Worm (Caenorhabditis elegans) whole organism, L4 larva: ENCODE results near the gene T26C11.4.

Experiments
- D1046.2 ChIP-seq: fragments of 200-800 bp; sonication (Bioruptor generic); IDR thresholded peaks from 2 replicates; pipeline ENCODE4 v1.3.6; 2022; ENCODE audit warnings: missing genetic modification characterization, missing compliant biosample characterization
- F10B5.3 ChIP-seq: sonication (generic microtip); optimal IDR thresholded peaks from 2 replicates; lab custom pipeline; 2016; ENCODE audit warnings: mild to moderate bottlenecking, missing genetic modification characterization, missing compliant biosample characterization
- F49E8.2 ChIP-seq: sonication (generic microtip); optimal IDR thresholded peaks from 2 replicates; lab custom pipeline; 2016; ENCODE audit warnings: missing compliant biosample characterization, mild to moderate bottlenecking, missing genetic modification characterization, borderline replicate concordance
- Y5F2A.4 ChIP-seq: fragments of 200-800 bp; sonication (Bioruptor generic); optimal IDR thresholded peaks from 2 replicates; lab custom pipeline; 2018; ENCODE audit warnings: mild to moderate bottlenecking, missing genetic modification characterization, missing compliant biosample characterization
- ZK337.2 ChIP-seq: fragments of 200-800 bp; sonication (Bioruptor generic); IDR thresholded peaks from 2 replicates; pipeline ENCODE4 v1.3.6; 2022; ENCODE audit warnings: missing genetic modification reagents, missing genetic modification characterization, missing compliant biosample characterization
- aly-2 ChIP-seq: sonication (generic microtip); optimal IDR thresholded peaks from 2 replicates; lab custom pipeline; 2018; ENCODE audit warnings: missing biosample characterization, missing genetic modification characterization
- ama-1 ChIP-seq: fragments of 150-350 bp; optimal IDR thresholded peaks from 2 replicates; lab custom pipeline; 2014; ENCODE audit warnings: inconsistent platforms, mixed read lengths
- ceh-20 ChIP-seq: fragments of 200-800 bp; sonication (Bioruptor generic); IDR thresholded peaks from 2 replicates; pipeline ENCODE4 v1.3.6; 2022; ENCODE audit warnings: missing genetic modification reagents, missing genetic modification characterization, missing compliant biosample characterization
- ceh-44 ChIP-seq: fragments of 200-800 bp; sonication (Bioruptor generic); IDR thresholded peaks from 2 replicates; pipeline ENCODE4 v1.3.6; 2022; ENCODE audit warnings: missing genetic modification reagents, missing genetic modification characterization, missing compliant biosample characterization
- ceh-62 ChIP-seq: sonication (generic microtip); optimal IDR thresholded peaks from 2 replicates; lab custom pipeline; 2017; ENCODE audit warnings: missing biosample characterization, missing genetic modification characterization
- daf-12 ChIP-seq: fragments of 150-350 bp; optimal IDR thresholded peaks from 2 replicates; lab custom pipeline; 2014; ENCODE audit warnings: missing biosample characterization, missing genetic modification reagents, missing genetic modification characterization
- daf-16 ChIP-seq, 3 experiments: sonication (generic microtip); optimal IDR thresholded peaks; 2 replicates each; lab custom pipeline; 2016 to 2017; ENCODE audit warnings: missing genetic modification characterization in 3 of 3, missing genetic modification reagents in 3 of 3, mild to moderate bottlenecking in 2 of 3, missing compliant biosample characterization in 2 of 3, missing biosample characterization in 1 of 3, moderate library complexity in 1 of 3
- dmd-8 ChIP-seq: fragments of 200-800 bp; sonication (Bioruptor generic); IDR thresholded peaks from 2 replicates; pipeline ENCODE4 v1.3.6; 2022; ENCODE audit warnings: missing genetic modification characterization, missing compliant biosample characterization
- dpl-1 ChIP-seq: fragments of 150-350 bp; optimal IDR thresholded peaks from 2 replicates; lab custom pipeline; 2014; ENCODE audit warnings: missing biosample characterization, missing genetic modification reagents, missing genetic modification characterization
- duxl-1 ChIP-seq: sonication (generic microtip); optimal IDR thresholded peaks from 2 replicates; lab custom pipeline; 2016; ENCODE audit warnings: mild to moderate bottlenecking, missing genetic modification characterization, moderate library complexity, missing compliant biosample characterization; ENCODE audit not compliant: poor library complexity
- fkh-10 ChIP-seq: fragments of 150-350 bp; optimal IDR thresholded peaks from 2 replicates; lab custom pipeline; 2014; ENCODE audit warnings: missing biosample characterization, missing genetic modification reagents, missing genetic modification characterization
- hlh-30 ChIP-seq: sonication (generic microtip); optimal IDR thresholded peaks from 2 replicates; lab custom pipeline; 2017; ENCODE audit warnings: antibody characterized with exemption, mild to moderate bottlenecking, missing genetic modification characterization, missing compliant biosample characterization; ENCODE audit not compliant: insufficient read depth
- hmg-1.1 ChIP-seq: fragments of 200-800 bp; sonication (Bioruptor generic); IDR thresholded peaks from 2 replicates; pipeline ENCODE4 v1.3.6; 2022; ENCODE audit warnings: missing genetic modification reagents, missing genetic modification characterization, missing compliant biosample characterization
- lin-13 ChIP-seq: fragments of 150-350 bp; optimal IDR thresholded peaks from 2 replicates; lab custom pipeline; 2014; ENCODE audit warnings: missing biosample characterization, missing genetic modification reagents, missing genetic modification characterization
- lin-39 ChIP-seq: fragments of 150-350 bp; optimal IDR thresholded peaks from 2 replicates; lab custom pipeline; 2014; ENCODE audit warnings: missing biosample characterization, missing genetic modification reagents, missing genetic modification characterization
- lir-3 ChIP-seq: sonication (generic microtip); optimal IDR thresholded peaks from 2 replicates; lab custom pipeline; 2016; ENCODE audit warnings: mild to moderate bottlenecking, missing genetic modification characterization, missing compliant biosample characterization
- madf-5 ChIP-seq, 2 experiments: fragments of 200-800 bp; sonication (Bioruptor generic); IDR thresholded peaks; 2 replicates each; pipeline ENCODE4 v1.3.6; 2022; ENCODE audit warnings: missing compliant biosample characterization in 2 of 2, missing genetic modification characterization in 2 of 2
- mdl-1 ChIP-seq, 2 experiments: fragments of 150-350 bp in 1 of 2; sonication (generic microtip) in 1 of 2; optimal IDR thresholded peaks; 2 replicates each; lab custom pipeline; 2014 to 2017; ENCODE audit warnings: missing biosample characterization in 2 of 2, missing genetic modification characterization in 2 of 2
- mep-1 ChIP-seq: fragments of 150-350 bp; sonication (generic microtip); optimal IDR thresholded peaks from 3 replicates; lab custom pipeline; 2014; ENCODE audit warnings: missing biosample characterization, missing genetic modification characterization
- mxl-2 ChIP-seq: fragments of 200-800 bp; sonication (Bioruptor generic); conservative IDR thresholded peaks from 2 replicates; pipeline ENCODE4 v1.3.6; 2022; ENCODE audit warnings: missing genetic modification reagents, missing genetic modification characterization, missing compliant biosample characterization
- nhr-11 ChIP-seq: fragments of 150-350 bp; optimal IDR thresholded peaks from 2 replicates; lab custom pipeline; 2014; ENCODE audit warnings: missing biosample characterization, missing genetic modification characterization
- nhr-237 ChIP-seq: sonication (generic microtip); optimal IDR thresholded peaks from 2 replicates; lab custom pipeline; 2017; ENCODE audit warnings: missing biosample characterization, missing genetic modification characterization
- nhr-25 ChIP-seq: sonication (generic microtip); optimal IDR thresholded peaks from 2 replicates; lab custom pipeline; 2017; ENCODE audit warnings: missing genetic modification characterization, mild to moderate bottlenecking, missing compliant biosample characterization, antibody characterized with exemption, moderate library complexity, borderline replicate concordance; ENCODE audit not compliant: insufficient read depth
- nhr-28 ChIP-seq: fragments of 150-350 bp; optimal IDR thresholded peaks from 2 replicates; lab custom pipeline; 2014; ENCODE audit warnings: missing biosample characterization, missing genetic modification characterization
- nhr-42 ChIP-seq: fragments of 200-800 bp; sonication (Bioruptor generic); IDR thresholded peaks from 2 replicates; pipeline ENCODE4 v1.3.6; 2022; ENCODE audit warnings: missing genetic modification characterization, missing compliant biosample characterization
- nhr-76 ChIP-seq: fragments of 150-350 bp; optimal IDR thresholded peaks from 2 replicates; lab custom pipeline; 2014; ENCODE audit warnings: missing biosample characterization, missing genetic modification characterization
- nhr-77 ChIP-seq: fragments of 150-350 bp; optimal IDR thresholded peaks from 2 replicates; lab custom pipeline; 2014; ENCODE audit warnings: missing biosample characterization, missing genetic modification characterization
- pha-4 ChIP-seq, 2 experiments: fragments of 150-350 bp in 1 of 2; fragments of 200-800 bp in 1 of 2; sonication (Bioruptor generic) in 1 of 2; IDR thresholded peaks in 1 of 2; optimal IDR thresholded peaks in 1 of 2; 2 replicates each; pipeline versions ENCODE4 v1.3.6 to Lab custom; 2014 to 2022; ENCODE audit warnings: missing genetic modification characterization in 2 of 2, missing genetic modification reagents in 2 of 2, missing biosample characterization in 1 of 2, missing compliant biosample characterization in 1 of 2
- rbr-2 ChIP-seq: sonication (generic microtip); optimal IDR thresholded peaks from 2 replicates; lab custom pipeline; 2016; ENCODE audit warnings: missing genotype, missing genetic modification characterization, missing compliant biosample characterization
- saeg-2 ChIP-seq: fragments of 200-800 bp; sonication (Bioruptor generic); IDR thresholded peaks from 2 replicates; pipeline ENCODE4 v1.3.6; 2022; ENCODE audit warnings: missing genetic modification reagents, missing genetic modification characterization, missing compliant biosample characterization
- sdz-12 ChIP-seq: fragments of 200-800 bp; sonication (Bioruptor generic); optimal IDR thresholded peaks from 2 replicates; lab custom pipeline; 2018; ENCODE audit warnings: mild to moderate bottlenecking, missing genetic modification characterization, missing compliant biosample characterization
- set-16 ChIP-seq: fragments of 200-800 bp; sonication (Bioruptor generic); IDR thresholded peaks from 2 replicates; pipeline ENCODE4 v1.3.6; 2022; ENCODE audit warnings: missing genetic modification reagents, missing genetic modification characterization, missing compliant biosample characterization
- snpc-4 ChIP-seq: fragments of 150-350 bp; optimal IDR thresholded peaks from 2 replicates; lab custom pipeline; 2014; ENCODE audit warnings: missing biosample characterization, missing genetic modification characterization
- spr-1 ChIP-seq: sonication (generic microtip); optimal IDR thresholded peaks from 2 replicates; lab custom pipeline; 2016; ENCODE audit warnings: mild to moderate bottlenecking, missing genetic modification characterization, missing compliant biosample characterization
- spr-3 ChIP-seq: fragments of 200-800 bp; sonication (Bioruptor generic); optimal IDR thresholded peaks from 2 replicates; lab custom pipeline; 2018; ENCODE audit warnings: mild to moderate bottlenecking, missing genetic modification characterization, missing compliant biosample characterization
- unc-130 ChIP-seq: sonication (generic microtip); optimal IDR thresholded peaks from 2 replicates; lab custom pipeline; 2016; ENCODE audit warnings: missing genetic modification reagents, missing genetic modification characterization, missing compliant biosample characterization
- unc-39 ChIP-seq: sonication (generic microtip); optimal IDR thresholded peaks from 2 replicates; lab custom pipeline; 2017; ENCODE audit warnings: missing biosample characterization, missing genetic modification characterization
- vab-7 ChIP-seq: fragments of 200-800 bp; sonication (Bioruptor generic); IDR thresholded peaks from 2 replicates; pipeline ENCODE4 v1.3.6; 2022; ENCODE audit warnings: missing genetic modification reagents, missing genetic modification characterization, missing compliant biosample characterization
- zfp-3 ChIP-seq: fragments of 200-800 bp; sonication (Bioruptor generic); conservative IDR thresholded peaks from 2 replicates; pipeline ENCODE4 v1.3.6; 2022; ENCODE audit warnings: missing genetic modification reagents, missing genetic modification characterization, missing compliant biosample characterization
- zip-11 ChIP-seq: fragments of 200-800 bp; sonication (Bioruptor generic); IDR thresholded peaks from 2 replicates; pipeline ENCODE4 v1.3.6; 2022; ENCODE audit warnings: missing genetic modification characterization, missing compliant biosample characterization
- zip-2 ChIP-seq: fragments of 150-350 bp; optimal IDR thresholded peaks from 2 replicates; lab custom pipeline; 2014; ENCODE audit warnings: missing biosample characterization, missing genetic modification characterization
- ztf-7 ChIP-seq: fragments of 150-350 bp; optimal IDR thresholded peaks from 2 replicates; lab custom pipeline; 2014; ENCODE audit warnings: missing biosample characterization, missing genetic modification characterization

Gene T26C11.4

DNA sequence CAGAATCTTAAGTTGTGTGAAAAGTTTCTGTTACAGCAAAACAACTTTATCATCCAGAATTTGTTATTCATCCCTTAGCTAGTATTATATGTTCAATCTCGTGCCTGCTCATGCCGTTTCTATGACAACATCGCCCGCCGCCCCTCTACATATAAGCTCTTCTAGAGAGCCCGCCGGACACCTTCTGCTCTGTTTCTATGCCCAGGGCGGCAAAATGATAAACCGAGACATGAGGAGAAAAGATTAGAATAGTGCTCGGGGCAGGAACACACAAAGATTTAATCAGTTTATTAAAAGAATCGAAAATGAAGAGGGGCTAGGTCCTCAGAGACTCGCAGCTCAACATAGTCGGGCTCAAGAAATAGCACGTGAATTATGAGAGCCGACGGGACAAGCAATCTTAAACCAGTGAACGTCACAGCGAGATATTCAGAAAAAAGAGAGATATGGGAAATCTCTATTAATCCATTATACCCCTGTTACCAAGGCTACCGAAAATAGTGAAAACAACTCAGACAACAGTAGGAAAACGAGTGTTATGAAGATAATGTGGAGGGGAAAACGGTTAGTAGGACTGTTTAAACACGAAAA lies 43.2 kb upstream of the T26C11.4 start (continued):
- TF ChIP-seq nhr-42 (GFP tag; lab: Robert Waterston, UW) (no peak; the same call in 1 of the 2 replicates), zfp-3 (GFP tag; lab: Robert Waterston, UW) (no peak), nhr-77 (tag; lab: Kevin White, UChicago) (peak; percentile 89), nhr-11 (tag; lab: Kevin White, UChicago) (peak; percentile 1), zip-11 (GFP tag; lab: Robert Waterston, UW) (no peak), dpl-1 (no peak), vab-7 (GFP tag; lab: Robert Waterston, UW) (no peak), dmd-8 (GFP tag; lab: Robert Waterston, UW) (no peak), F49E8.2 (tag; lab: Kevin White, UChicago) (no peak), spr-3 (GFP tag; lab: Kevin White, UChicago) (no peak), daf-12 (tag; lab: Kevin White, UChicago) (no peak), nhr-237 (tag; lab: Kevin White, UChicago) (peak; percentile 43), hlh-30 (tag; lab: Kevin White, UChicago) (peak; percentile 15), set-16 (no peak), ceh-20 (GFP tag; lab: Robert Waterston, UW) (no peak), ceh-62 (tag; lab: Kevin White, UChicago) (no peak), nhr-25 (tag; lab: Kevin White, UChicago) (no peak), ceh-44 (GFP tag; lab: Robert Waterston, UW) (no peak), sdz-12 (GFP tag; lab: Kevin White, UChicago) (no peak), aly-2 (tag; lab: Kevin White, UChicago) (no peak), mdl-1 (tag; optimal IDR thresholded peaks at IDR 0.05; lab: Kevin White, UChicago) (peak; percentile 20), ama-1 (no peak), lir-3 (peak; percentile 9), unc-39 (tag; lab: Kevin White, UChicago) (no peak)

DNA sequence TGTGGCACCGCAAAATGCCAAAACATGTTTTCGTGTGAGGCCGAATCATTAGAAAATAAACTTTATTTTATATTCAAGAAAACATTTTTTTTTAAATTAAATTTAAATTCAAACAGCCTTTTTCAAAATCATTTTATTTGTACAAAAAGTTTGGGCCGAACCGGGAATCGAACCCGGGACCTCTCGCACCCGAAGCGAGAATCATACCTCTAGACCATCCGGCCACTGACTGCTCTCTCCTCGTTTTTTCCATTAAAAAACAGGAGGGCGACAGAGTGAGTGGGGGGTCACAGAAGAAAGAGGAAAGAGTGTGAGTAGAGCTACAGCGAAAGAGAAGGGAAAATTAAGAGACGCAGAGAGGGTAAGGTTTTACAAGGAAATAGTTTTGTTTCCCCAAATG lies 35.3 kb upstream of the T26C11.4 start:
- peak; percentile 34 for TF ChIP-seq lin-13 (GFP tag; lab: Kevin White, UChicago)
- TF ChIP-seq set-16 = no peak
- TF ChIP-seq zip-2 = peak; percentile 12
- peak; percentile 44; the same call in 1 of the 2 replicates for TF ChIP-seq mxl-2 (GFP tag; lab: Robert Waterston, UW)
- peak; percentile 91 for TF ChIP-seq hmg-1.1 (GFP tag; lab: Robert Waterston, UW)
- TF ChIP-seq madf-5 (GFP tag; IDR thresholded peaks at IDR 0.05; lab: Robert Waterston, UW) = 0 out of 4 replicates have a peak, but pooled peaks have one; percentile 35 to 59
- peak; percentile 20 for TF ChIP-seq nhr-28 (tag; lab: Kevin White, UChicago)
- TF ChIP-seq pha-4 (GFP tag; IDR thresholded peaks at IDR 0.05; lab: Robert Waterston, UW) = peak; percentile 79
- no peak for TF ChIP-seq pha-4 (tag; optimal IDR thresholded peaks at IDR 0.05; lab: Kevin White, UChicago)
- TF ChIP-seq nhr-42 (GFP tag; lab: Robert Waterston, UW) = no peak
- TF ChIP-seq duxl-1 = peak; percentile 97
- TF ChIP-seq F49E8.2 (tag; lab: Kevin White, UChicago) = peak; percentile 19
- TF ChIP-seq mep-1 (tag; lab: Kevin White, UChicago) = peak; percentile 76
- TF ChIP-seq unc-39 (tag; lab: Kevin White, UChicago) = no peak
- no peak for TF ChIP-seq snpc-4
- TF ChIP-seq D1046.2 (GFP tag; lab: Robert Waterston, UW) = no peak
- no peak for TF ChIP-seq ceh-62 (tag; lab: Kevin White, UChicago)
- no peak for TF ChIP-seq saeg-2 (GFP tag; lab: Robert Waterston, UW)
- TF ChIP-seq ztf-7 (tag; lab: Kevin White, UChicago) = peak; percentile 42
- peak; percentile 25 for TF ChIP-seq nhr-77 (tag; lab: Kevin White, UChicago)
- TF ChIP-seq dpl-1 = peak; percentile 17
- TF ChIP-seq fkh-10 (GFP tag; lab: Kevin White, UChicago) = no peak
- TF ChIP-seq aly-2 (tag; lab: Kevin White, UChicago) = no peak
- no peak for TF ChIP-seq lin-39 (tag; lab: Kevin White, UChicago)
- 0 out of 2 replicates have a peak, but pooled peaks have one; percentile 36 for TF ChIP-seq ZK337.2 (GFP tag; lab: Robert Waterston, UW)
- TF ChIP-seq F10B5.3 = peak; percentile 51
- no peak for TF ChIP-seq nhr-76 (tag; lab: Kevin White, UChicago)
- TF ChIP-seq unc-130 (GFP tag; lab: Kevin White, UChicago) = peak; percentile 49
- peak; percentile 46 for TF ChIP-seq lir-3
- TF ChIP-seq Y5F2A.4 = no peak
- peak; percentile 44 to 49 for TF ChIP-seq daf-16 (GFP tag; optimal IDR thresholded peaks at IDR 0.05; lab: Kevin White, UChicago)
- TF ChIP-seq daf-16 (tag; optimal IDR thresholded peaks at IDR 0.05; lab: Kevin White, UChicago) = peak; percentile 68
- TF ChIP-seq spr-1 (tag; lab: Kevin White, UChicago) = peak; percentile 64
- peak; percentile 58 for TF ChIP-seq rbr-2 (tag; lab: Kevin White, UChicago)
